Worm (Caenorhabditis elegans): ENCODE data around the gene gei-3.
A peak's percentile ranks its signal among the peaks of the same experiment; 100 is the strongest.

Gene gei-3

ce11 chrX:12843011-12843410 lies 29.6 kb upstream of the gei-3 start, which contains the start of gene C52G5.2:
Gene C52G5.2, plus strand, starts transcription at chrX:12843311.
- no peak for TF ChIP-seq unc-55 (GFP tag; optimal IDR thresholded peaks at IDR 0.05)

ce11 chrX:12834848-12835247 lies 21.4 kb upstream of the gei-3 start:
- TF ChIP-seq elt-2 (tag; optimal IDR thresholded peaks at IDR 0.05) (peak; percentile 35), syd-9 (tag; optimal IDR thresholded peaks at IDR 0.05) (no peak)

ce11 chrX:12829055-12829454 lies 15.6 kb upstream of the gei-3 start:
- no peak for TF ChIP-seq pax-1 (tag; optimal IDR thresholded peaks at IDR 0.05)
- TF ChIP-seq ceh-31 (tag; optimal IDR thresholded peaks at IDR 0.05), result no peak
- no peak for TF ChIP-seq syd-9 (tag; optimal IDR thresholded peaks at IDR 0.05)
- no peak for TF ChIP-seq ets-4 (tag; optimal IDR thresholded peaks at IDR 0.05)
- no peak for TF ChIP-seq ref-2 (tag; optimal IDR thresholded peaks at IDR 0.05)
- TF ChIP-seq che-1 (tag; optimal IDR thresholded peaks at IDR 0.05), result no peak
- TF ChIP-seq C38D4.7 (GFP tag; optimal IDR thresholded peaks at IDR 0.05), result no peak
- no peak for TF ChIP-seq hlh-6 (tag; optimal IDR thresholded peaks at IDR 0.05)
- no peak for TF ChIP-seq T23F11.4 (GFP tag; optimal IDR thresholded peaks at IDR 0.05)

- TF ChIP-seq pha-2 (tag; optimal IDR thresholded peaks at IDR 0.05), result no peak
- no peak for TF ChIP-seq nhr-232 (tag; optimal IDR thresholded peaks at IDR 0.05)
- TF ChIP-seq ceh-14 (tag; optimal IDR thresholded peaks at IDR 0.05), result no peak
- TF ChIP-seq T23F11.4 (GFP tag; optimal IDR thresholded peaks at IDR 0.05), result no peak
- no peak for TF ChIP-seq elt-4 (tag; optimal IDR thresholded peaks at IDR 0.05)
- TF ChIP-seq sox-2 (GFP tag; IDR thresholded peaks at IDR 0.05), result no peak
- no peak for TF ChIP-seq pros-1 (tag; optimal IDR thresholded peaks at IDR 0.05)
- TF ChIP-seq hlh-30 (tag; optimal IDR thresholded peaks at IDR 0.05; ENCODE audit: insufficient read depth), result no peak
- TF ChIP-seq ets-4 (tag; optimal IDR thresholded peaks at IDR 0.05), result no peak
- no peak for TF ChIP-seq F13H6.1 (tag; optimal IDR thresholded peaks at IDR 0.05)
- no peak for TF ChIP-seq hlh-8 (tag; optimal IDR thresholded peaks at IDR 0.05)
- TF ChIP-seq npax-4 (tag; optimal IDR thresholded peaks at IDR 0.05), result no peak
- TF ChIP-seq mec-3 (tag; optimal IDR thresholded peaks at IDR 0.05; ENCODE audit: borderline replicate concordance), result no peak
- TF ChIP-seq syd-9 (tag; optimal IDR thresholded peaks at IDR 0.05), result no peak
- TF ChIP-seq pha-4 (tag; optimal IDR thresholded peaks at IDR 0.05), result no peak
- no peak for TF ChIP-seq ama-1 (optimal IDR thresholded peaks at IDR 0.05)
- no peak for TF ChIP-seq fkh-10 (GFP tag; optimal IDR thresholded peaks at IDR 0.05)
- no peak for TF ChIP-seq ztf-16 (tag; optimal IDR thresholded peaks at IDR 0.05)
These were observed 14.4 kb upstream of the gei-3 start for ce11 chrX:12827741-12828408.

- no peak for TF ChIP-seq ets-4 (tag; optimal IDR thresholded peaks at IDR 0.05)
- no peak for TF ChIP-seq madf-2 (tag; optimal IDR thresholded peaks at IDR 0.05)
- TF ChIP-seq hlh-6 (tag; optimal IDR thresholded peaks at IDR 0.05), result no peak
- no peak for TF ChIP-seq ceh-19 (GFP tag; optimal IDR thresholded peaks at IDR 0.05)
- TF ChIP-seq F13H6.1 (tag; optimal IDR thresholded peaks at IDR 0.05), result no peak
- no peak for TF ChIP-seq ceh-45 (GFP tag; IDR thresholded peaks at IDR 0.05)
- TF ChIP-seq pax-1 (tag; optimal IDR thresholded peaks at IDR 0.05), result no peak
- no peak for TF ChIP-seq ceh-9 (tag; optimal IDR thresholded peaks at IDR 0.05)
- TF ChIP-seq pag-3 (tag; optimal IDR thresholded peaks at IDR 0.05; ENCODE audit: borderline replicate concordance), result no peak
- TF ChIP-seq odd-2 (tag; optimal IDR thresholded peaks at IDR 0.05), result no peak
- TF ChIP-seq ceh-30 (tag; optimal IDR thresholded peaks at IDR 0.05), result no peak
- no peak for TF ChIP-seq pha-2 (tag; optimal IDR thresholded peaks at IDR 0.05)
- TF ChIP-seq C08G9.2 (tag; optimal IDR thresholded peaks at IDR 0.05), result no peak
These were observed 13.3 kb upstream of the gei-3 start for ce11 chrX:12826782-12827181.

Data from whole organism, late embryonic.